Fruit fly (Drosophila melanogaster) whole organism, embryonic: ENCODE results near the gene CG7298.

Experiments
- Awh ChIP-seq: fragments of 200-800 bp; sonication (Bioruptor generic); IDR thresholded peaks from 2 replicates; pipeline ENCODE4, ENCODE4 v1.3.6; 2022; ENCODE audit warnings: missing biosample characterization, missing genetic modification characterization
- CG10654 ChIP-seq: fragments of 200-800 bp; sonication (Bioruptor generic); optimal IDR thresholded peaks from 2 replicates; lab custom pipeline; 2016; ENCODE audit warnings: missing biosample characterization, missing genetic modification characterization
- CG11696 ChIP-seq: fragments of 200-800 bp; sonication (Bioruptor generic); IDR thresholded peaks from 2 replicates; pipeline ENCODE4 v1.3.6; 2022; ENCODE audit warnings: missing biosample characterization, missing genetic modification characterization
- CG12299 ChIP-seq: fragments of 200-800 bp; sonication (Bioruptor generic); optimal IDR thresholded peaks from 2 replicates; lab custom pipeline; 2018; ENCODE audit warnings: missing biosample characterization, mild to moderate bottlenecking, missing genetic modification characterization
- CG13287 ChIP-seq: fragments of 200-800 bp; sonication (Bioruptor generic); IDR thresholded peaks from 2 replicates; pipeline ENCODE4 v1.3.6; 2022; ENCODE audit warnings: missing biosample characterization, missing genetic modification characterization; ENCODE audit not compliant: partially characterized antibody
- CG14965 ChIP-seq: fragments of 200-800 bp; sonication (Bioruptor generic); optimal IDR thresholded peaks from 2 replicates; lab custom pipeline; 2016; ENCODE audit warnings: missing biosample characterization, missing genetic modification characterization, borderline replicate concordance
- CG1602 ChIP-seq: fragments of 200-800 bp; sonication (Bioruptor generic); optimal IDR thresholded peaks from 3 replicates; lab custom pipeline; 2016; ENCODE audit warnings: missing biosample characterization, missing genetic modification characterization
- CG1647 ChIP-seq: fragments of 200-800 bp; sonication (Bioruptor generic); optimal IDR thresholded peaks from 3 replicates; lab custom pipeline; 2016; ENCODE audit warnings: missing biosample characterization, missing genetic modification characterization
- CG17829 ChIP-seq: fragments of 200-800 bp; optimal IDR thresholded peaks from 2 replicates; lab custom pipeline; 2019; ENCODE audit warnings: missing biosample characterization, mild to moderate bottlenecking, missing genetic modification characterization, moderate library complexity
- CG18599 ChIP-seq: fragments of 200-800 bp; sonication (Bioruptor generic); optimal IDR thresholded peaks from 3 replicates; lab custom pipeline; 2017; ENCODE audit warnings: missing biosample characterization, missing genetic modification characterization, mild to moderate bottlenecking, moderate library complexity, missing genetic modification reagents
- CG2199 ChIP-seq: fragments of 200-800 bp; sonication (Bioruptor generic); IDR thresholded peaks from 3 replicates; pipeline ENCODE4 v1.3.6; 2022; ENCODE audit warnings: missing biosample characterization, missing genetic modification characterization
- CG31441 ChIP-seq: fragments of 200-800 bp; sonication (Bioruptor generic); IDR thresholded peaks from 2 replicates; pipeline ENCODE4 v1.3.6; 2022; ENCODE audit warnings: missing biosample characterization, missing genetic modification characterization
- CG7839 ChIP-seq: fragments of 200-800 bp; sonication (Bioruptor generic); optimal IDR thresholded peaks from 3 replicates; lab custom pipeline; 2018; ENCODE audit warnings: missing biosample characterization, mild to moderate bottlenecking, missing genetic modification characterization, moderate library complexity
- CG8281 ChIP-seq: fragments of 200-800 bp; sonication (Bioruptor generic); optimal IDR thresholded peaks from 2 replicates; lab custom pipeline; 2018; ENCODE audit warnings: missing biosample characterization, mild to moderate bottlenecking, missing genetic modification characterization, moderate library complexity
- CG8765 ChIP-seq: fragments of 200-800 bp; sonication (Bioruptor generic); IDR thresholded peaks from 2 replicates; pipeline ENCODE4 v1.3.6; 2022; ENCODE audit warnings: missing biosample characterization, missing genetic modification characterization
- CHES-1-like ChIP-seq: fragments of 200-800 bp; sonication (Bioruptor generic); optimal IDR thresholded peaks from 2 replicates; lab custom pipeline; 2016; ENCODE audit warnings: missing biosample characterization, missing genetic modification characterization
- CTCF ChIP-seq: fragments of 200-800 bp; sonication (Bioruptor generic); optimal IDR thresholded peaks from 2 replicates; lab custom pipeline; 2017; ENCODE audit warnings: missing biosample characterization, mild to moderate bottlenecking, missing genetic modification characterization, moderate library complexity
- D19A ChIP-seq: fragments of 200-800 bp; optimal IDR thresholded peaks from 3 replicates; lab custom pipeline; 2019; ENCODE audit warnings: missing biosample characterization, mild to moderate bottlenecking, missing genetic modification characterization, moderate library complexity
- Dek ChIP-seq: fragments of 200-800 bp; sonication (Bioruptor generic); optimal IDR thresholded peaks from 3 replicates; lab custom pipeline; 2019; ENCODE audit warnings: missing biosample characterization, mild to moderate bottlenecking, missing genetic modification characterization, moderate library complexity
- Dfd ChIP-seq, 2 experiments: fragments of >200 bp; optimal IDR thresholded peaks; 2 replicates each; lab custom pipeline; 2017; ENCODE audit warnings: missing biosample characterization in 2 of 2, missing genetic modification characterization in 2 of 2
- Eip74EF ChIP-seq, 2 experiments: fragments of 200-800 bp in 1 of 2; fragments of >200 bp in 1 of 2; sonication (Bioruptor generic) in 1 of 2; optimal IDR thresholded peaks; 2 replicates each; lab custom pipeline; 2017 to 2019; ENCODE audit warnings: missing biosample characterization in 2 of 2, missing genetic modification characterization in 2 of 2, mild to moderate bottlenecking in 1 of 2, moderate library complexity in 1 of 2
- HLH3B ChIP-seq: fragments of 200-800 bp; sonication (Bioruptor generic); IDR thresholded peaks from 2 replicates; pipeline ENCODE4 v1.3.6; 2022; ENCODE audit warnings: missing biosample characterization, missing genetic modification characterization
- HLHmδ ChIP-seq: fragments of 200-800 bp; sonication (Bioruptor generic); optimal IDR thresholded peaks from 2 replicates; lab custom pipeline; 2018; ENCODE audit warnings: missing biosample characterization, mild to moderate bottlenecking, missing genetic modification characterization, moderate library complexity
- Hr51 ChIP-seq, 2 experiments: fragments of 200-800 bp; sonication (Bioruptor generic); optimal IDR thresholded peaks; 2 replicates in 1 of 2; 3 replicates in 1 of 2; lab custom pipeline; 2016 to 2018; ENCODE audit warnings: missing biosample characterization in 2 of 2, missing genetic modification characterization in 2 of 2, mild to moderate bottlenecking in 1 of 2, moderate library complexity in 1 of 2
- Opbp ChIP-seq: fragments of 200-800 bp; sonication (Bioruptor generic); IDR thresholded peaks from 3 replicates; pipeline ENCODE4 v1.3.6; 2022; ENCODE audit warnings: missing biosample characterization, missing genetic modification characterization; ENCODE audit not compliant: partially characterized antibody
- Stat92E ChIP-seq, 3 experiments: fragments of >200 bp in 2 of 3; fragments of 200-800 bp in 1 of 3; sonication (Bioruptor generic) in 1 of 3; optimal IDR thresholded peaks; 2 replicates each; lab custom pipeline; 2017 to 2019; ENCODE audit warnings: missing biosample characterization in 3 of 3, missing genetic modification characterization in 3 of 3, mild to moderate bottlenecking in 1 of 3, moderate library complexity in 1 of 3
- Taf1 ChIP-seq: fragments of 200-800 bp; sonication (Bioruptor generic); IDR thresholded peaks from 2 replicates; pipeline ENCODE4 v1.3.6; 2022; ENCODE audit warnings: missing biosample characterization, missing genetic modification characterization
- Trl ChIP-seq, 3 experiments: fragments of >200 bp in 2 of 3; fragments of 200-800 bp in 1 of 3; sonication (Bioruptor generic) in 1 of 3; optimal IDR thresholded peaks; 2 replicates in 1 of 3; 3 replicates in 2 of 3; lab custom pipeline; 2016 to 2017; ENCODE audit warnings: missing biosample characterization in 1 of 3, missing genetic modification characterization in 1 of 3
- bab2 ChIP-seq: fragments of 200-800 bp; sonication (Bioruptor generic); optimal IDR thresholded peaks from 2 replicates; lab custom pipeline; 2016; ENCODE audit warnings: missing biosample characterization, missing genetic modification characterization
- cad ChIP-seq: fragments of >200 bp; optimal IDR thresholded peaks from 2 replicates; lab custom pipeline; 2017; ENCODE audit warnings: missing biosample characterization, missing genetic modification characterization
- cas ChIP-seq: fragments of 200-800 bp; sonication (Bioruptor generic); IDR thresholded peaks from 2 replicates; pipeline ENCODE4 v1.3.6; 2022; ENCODE audit warnings: missing biosample characterization, missing genetic modification characterization
- ci ChIP-seq: fragments of 200-800 bp; sonication (Bioruptor generic); IDR thresholded peaks from 3 replicates; pipeline ENCODE4 v1.3.6; 2022; ENCODE audit warnings: missing biosample characterization, missing genetic modification characterization
- crp ChIP-seq, 2 experiments: fragments of 200-800 bp; sonication (Bioruptor generic); optimal IDR thresholded peaks; 2 replicates in 1 of 2; 3 replicates in 1 of 2; lab custom pipeline; 2017; ENCODE audit warnings: missing biosample characterization in 2 of 2, missing genetic modification characterization in 2 of 2, mild to moderate bottlenecking in 1 of 2, moderate library complexity in 1 of 2
- dimm ChIP-seq: fragments of 200-800 bp; sonication (Bioruptor generic); IDR thresholded peaks from 2 replicates; pipeline ENCODE4 v1.3.6; 2022; ENCODE audit warnings: missing biosample characterization, missing genetic modification characterization
- disco-r ChIP-seq: fragments of 200-800 bp; sonication (Bioruptor generic); optimal IDR thresholded peaks from 2 replicates; lab custom pipeline; 2016; ENCODE audit warnings: missing biosample characterization, missing genetic modification characterization
- dmrt11E ChIP-seq: fragments of 200-800 bp; sonication (Bioruptor generic); optimal IDR thresholded peaks from 3 replicates; lab custom pipeline; 2018; ENCODE audit warnings: missing biosample characterization, mild to moderate bottlenecking, missing genetic modification characterization, moderate library complexity
- dmrt99B ChIP-seq: fragments of 200-800 bp; sonication (Bioruptor generic); optimal IDR thresholded peaks from 2 replicates; lab custom pipeline; 2018; ENCODE audit warnings: missing biosample characterization, mild to moderate bottlenecking, missing genetic modification characterization, moderate library complexity
- eyg ChIP-seq: fragments of 200-800 bp; sonication (Bioruptor generic); optimal IDR thresholded peaks from 3 replicates; lab custom pipeline; 2016; ENCODE audit warnings: missing biosample characterization, missing genetic modification characterization
- gt ChIP-seq: fragments of 200-800 bp; sonication (Bioruptor generic); IDR thresholded peaks from 2 replicates; pipeline ENCODE4 v1.3.6; 2022; ENCODE audit warnings: missing biosample characterization, missing genetic modification characterization
- pb ChIP-seq: fragments of 200-800 bp; sonication (Bioruptor generic); optimal IDR thresholded peaks from 3 replicates; lab custom pipeline; 2016; ENCODE audit warnings: missing biosample characterization, missing genetic modification characterization
- run ChIP-seq: fragments of 200-800 bp; sonication (Bioruptor generic); optimal IDR thresholded peaks from 3 replicates; lab custom pipeline; 2018; ENCODE audit warnings: missing biosample characterization, mild to moderate bottlenecking, missing genetic modification characterization
- sc ChIP-seq, 3 experiments: fragments of >200 bp in 2 of 3; fragments of 200-800 bp in 1 of 3; sonication (Bioruptor generic) in 1 of 3; optimal IDR thresholded peaks; 2 replicates in 2 of 3; 3 replicates in 1 of 3; lab custom pipeline; 2017; ENCODE audit warnings: mild to moderate bottlenecking in 1 of 3, missing biosample characterization in 1 of 3, missing genetic modification characterization in 1 of 3, missing genetic modification reagents in 1 of 3
- schlank ChIP-seq: fragments of 200-800 bp; sonication (Bioruptor generic); optimal IDR thresholded peaks from 2 replicates; lab custom pipeline; 2018; ENCODE audit warnings: missing biosample characterization, mild to moderate bottlenecking, missing genetic modification characterization
- sd ChIP-seq: fragments of 200-800 bp; sonication (Bioruptor generic); optimal IDR thresholded peaks from 3 replicates; lab custom pipeline; 2018; ENCODE audit warnings: missing biosample characterization, mild to moderate bottlenecking, missing genetic modification characterization, moderate library complexity
- so ChIP-seq: fragments of 200-800 bp; sonication (Bioruptor generic); IDR thresholded peaks from 3 replicates; pipeline ENCODE4 v1.3.6; 2022; ENCODE audit warnings: missing biosample characterization, missing genetic modification characterization
- tap ChIP-seq: fragments of 200-800 bp; optimal IDR thresholded peaks from 3 replicates; lab custom pipeline; 2019; ENCODE audit warnings: missing biosample characterization, mild to moderate bottlenecking, missing genetic modification characterization, moderate library complexity
- unpg ChIP-seq: fragments of 200-800 bp; sonication (Bioruptor generic); optimal IDR thresholded peaks from 3 replicates; lab custom pipeline; 2018; ENCODE audit warnings: missing biosample characterization, mild to moderate bottlenecking, missing genetic modification characterization, moderate library complexity
- vvl ChIP-seq: fragments of 200-800 bp; sonication (Bioruptor generic); IDR thresholded peaks from 2 replicates; pipeline ENCODE4 v1.3.6; 2022; ENCODE audit warnings: missing biosample characterization, missing genetic modification characterization

The CG7298 gene

DNA sequence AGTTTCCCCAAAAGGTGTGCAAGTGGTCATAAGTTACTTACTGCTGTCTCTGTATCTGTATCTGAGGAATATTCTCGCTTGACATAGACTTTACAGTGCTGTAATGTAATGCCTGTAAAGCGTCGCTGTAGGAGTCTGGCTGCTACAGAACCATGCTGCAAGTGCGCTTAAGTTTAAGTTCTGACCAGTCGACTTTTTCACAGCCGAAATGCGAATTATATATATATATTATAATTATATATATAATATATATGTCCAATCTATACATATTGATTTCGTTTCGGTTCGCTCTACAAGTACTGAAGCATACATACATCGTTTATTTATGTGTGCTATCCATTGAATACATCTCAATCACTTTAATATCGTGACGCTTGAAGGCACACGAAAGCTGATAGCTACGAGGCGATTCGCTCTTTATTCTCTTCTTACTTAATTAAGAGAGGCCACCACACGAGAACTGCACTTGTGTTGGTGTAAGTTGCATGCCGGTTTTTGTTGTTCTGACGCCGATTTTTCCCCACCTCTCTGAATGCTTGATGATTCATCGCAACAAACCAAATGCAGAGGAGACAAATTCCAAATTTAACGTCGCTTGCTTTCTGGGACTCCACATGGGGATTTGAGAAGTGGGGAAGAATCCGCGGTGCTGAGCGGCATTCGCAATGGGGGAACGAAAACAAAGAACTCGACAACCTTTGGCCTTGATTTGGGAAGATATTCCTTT lies 17.0 kb downstream of the CG7298 start (continued):
- no peak for TF ChIP-seq sc (optimal IDR thresholded peaks at IDR 0.05; lab: Kevin White, UChicago)
- TF ChIP-seq sc (GFP tag; optimal IDR thresholded peaks at IDR 0.05; lab: Kevin White, UChicago): peak; percentile 40
- no peak for TF ChIP-seq CG8281 (tag; lab: Kevin White, UChicago)
- TF ChIP-seq sd (tag; lab: Kevin White, UChicago): peak; percentile 70
- TF ChIP-seq bab2 (GFP tag; lab: Kevin White, UChicago): no peak
- TF ChIP-seq ci (GFP tag; lab: Robert Waterston, UW): peak; percentile 73
- TF ChIP-seq D19A (tag; lab: Kevin White, UChicago): peak; percentile 44
- TF ChIP-seq Opbp (GFP tag; lab: Robert Waterston, UW): 0 out of 3 replicates have a peak, but pooled peaks have one; percentile 7
- TF ChIP-seq CG14965: no peak
- no peak for TF ChIP-seq so (GFP tag; lab: Robert Waterston, UW)
- TF ChIP-seq dmrt11E (tag; lab: Kevin White, UChicago): no peak
- no peak for TF ChIP-seq CG10654
- TF ChIP-seq cas (GFP tag; lab: Robert Waterston, UW): no peak
- no peak for TF ChIP-seq gt (GFP tag; lab: Robert Waterston, UW)
- no peak for TF ChIP-seq disco-r (GFP tag; lab: Kevin White, UChicago)
- TF ChIP-seq vvl (GFP tag; lab: Robert Waterston, UW): 0 out of 2 replicates have a peak, but pooled peaks have one; percentile 0
- TF ChIP-seq tap (tag; lab: Kevin White, UChicago): peak; percentile 19
- peak; percentile 66 to 84 for TF ChIP-seq Trl (optimal IDR thresholded peaks at IDR 0.05; lab: Kevin White, UChicago)
- no peak for TF ChIP-seq Trl (GFP tag; optimal IDR thresholded peaks at IDR 0.05; lab: Kevin White, UChicago)
- TF ChIP-seq Stat92E (GFP tag; optimal IDR thresholded peaks at IDR 0.05; lab: Kevin White, UChicago): peak in 1 of 3 experiments; percentile 50
- peak; percentile 37 for TF ChIP-seq Dek (tag; lab: Kevin White, UChicago)
- peak; percentile 16 for TF ChIP-seq dmrt99B (tag; lab: Kevin White, UChicago)
- TF ChIP-seq CG1602 (GFP tag; lab: Kevin White, UChicago): no peak
- TF ChIP-seq Dfd (GFP tag; optimal IDR thresholded peaks at IDR 0.05; lab: Kevin White, UChicago): no peak
- no peak for TF ChIP-seq pb
- no peak for TF ChIP-seq unpg (GFP tag; lab: Kevin White, UChicago)
- TF ChIP-seq CG31441 (GFP tag; lab: Robert Waterston, UW): 0 out of 2 replicates have a peak, but pooled peaks have one; percentile 26
- peak; percentile 31; the same call in 1 of the 3 replicates for TF ChIP-seq CG2199 (GFP tag; lab: Robert Waterston, UW)
- TF ChIP-seq CG18599: no peak
- TF ChIP-seq CG17829 (tag; lab: Kevin White, UChicago): peak; percentile 34
- no peak for TF ChIP-seq dimm
- peak in 1 of 2 experiments; percentile 32 for TF ChIP-seq Hr51 (GFP tag; optimal IDR thresholded peaks at IDR 0.05; lab: Kevin White, UChicago)
- TF ChIP-seq Eip74EF (GFP tag; optimal IDR thresholded peaks at IDR 0.05; lab: Kevin White, UChicago): peak in 1 of 2 experiments; percentile 33
- no peak for TF ChIP-seq HLHmδ (GFP tag; lab: Kevin White, UChicago)
- no peak for TF ChIP-seq CG11696
- no peak for TF ChIP-seq eyg (GFP tag; lab: Kevin White, UChicago)
- TF ChIP-seq cad (GFP tag; lab: Kevin White, UChicago): no peak
- no peak for TF ChIP-seq CG1647 (GFP tag; lab: Kevin White, UChicago)
- TF ChIP-seq CG12299 (tag; lab: Kevin White, UChicago): peak; percentile 1
- no peak for TF ChIP-seq schlank (tag; lab: Kevin White, UChicago)
- TF ChIP-seq CG8765 (GFP tag; lab: Robert Waterston, UW): no peak
- TF ChIP-seq run (tag; lab: Kevin White, UChicago): no peak
- TF ChIP-seq Taf1 (GFP tag; lab: Robert Waterston, UW): no peak
- TF ChIP-seq CTCF (GFP tag; lab: Kevin White, UChicago): peak; percentile 27
- 0 out of 2 replicates have a peak, but pooled peaks have one; percentile 22 for TF ChIP-seq CG13287 (GFP tag; lab: Robert Waterston, UW)
- TF ChIP-seq crp (GFP tag; optimal IDR thresholded peaks at IDR 0.05; lab: Kevin White, UChicago): no peak
- TF ChIP-seq HLH3B (GFP tag; lab: Robert Waterston, UW): no peak
- TF ChIP-seq Awh (GFP tag; lab: Robert Waterston, UW): no peak
- TF ChIP-seq CHES-1-like: no peak
- peak; percentile 42 for TF ChIP-seq CG7839 (tag; lab: Kevin White, UChicago)
